Worm (Caenorhabditis elegans) whole organism, young adult: ENCODE results near the gene T20B12.5.

Source experiments
- F33H1.4 ChIP-seq: fragments of 200-800 bp; sonication (Bioruptor generic); IDR thresholded peaks from 2 replicates; pipeline ENCODE4 v1.3.6; 2022; ENCODE audit warnings: missing genetic modification reagents, missing genetic modification characterization, missing compliant biosample characterization
- F37B4.10 ChIP-seq: fragments of 200-800 bp; sonication (Bioruptor generic); IDR thresholded peaks from 2 replicates; pipeline ENCODE4 v1.3.6; 2022; ENCODE audit warnings: missing genetic modification characterization, missing compliant biosample characterization
- K12H6.12 ChIP-seq: fragments of 200-800 bp; sonication (Bioruptor generic); optimal IDR thresholded peaks from 2 replicates; lab custom pipeline; 2018; ENCODE audit warnings: mild to moderate bottlenecking, missing genetic modification characterization, missing compliant biosample characterization
- attf-3 ChIP-seq: fragments of 200-800 bp; sonication (Bioruptor generic); conservative IDR thresholded peaks from 2 replicates; pipeline ENCODE4 v1.3.6; 2022; ENCODE audit warnings: missing genetic modification reagents, missing genetic modification characterization, missing compliant biosample characterization
- bed-2 ChIP-seq: fragments of 200-800 bp; sonication (Bioruptor generic); IDR thresholded peaks from 2 replicates; pipeline ENCODE4 v1.3.6; 2022; ENCODE audit warnings: missing genetic modification reagents, missing genetic modification characterization, missing compliant biosample characterization
- cebp-2 ChIP-seq: fragments of 200-800 bp; sonication (Bioruptor generic); IDR thresholded peaks from 2 replicates; pipeline ENCODE4 v1.3.6; 2022; ENCODE audit warnings: missing genetic modification characterization, missing compliant biosample characterization
- ceh-100 ChIP-seq: fragments of 200-800 bp; sonication (Bioruptor generic); IDR thresholded peaks from 2 replicates; pipeline ENCODE4 v1.3.6; 2022; ENCODE audit warnings: missing genetic modification reagents, missing genetic modification characterization, missing compliant biosample characterization
- ceh-91 ChIP-seq: fragments of 200-800 bp; sonication (Bioruptor generic); IDR thresholded peaks from 2 replicates; pipeline ENCODE4 v1.3.6; 2022; ENCODE audit warnings: missing genetic modification reagents, missing genetic modification characterization, missing compliant biosample characterization
- dpl-1 ChIP-seq: fragments of 150-350 bp; optimal IDR thresholded peaks from 2 replicates; lab custom pipeline; 2014; ENCODE audit warnings: missing biosample characterization, missing genetic modification reagents, missing genetic modification characterization
- lag-1 ChIP-seq: fragments of 200-800 bp; sonication (Bioruptor generic); IDR thresholded peaks from 2 replicates; pipeline ENCODE4 v1.3.6; 2022; ENCODE audit warnings: missing genetic modification reagents, missing genetic modification characterization, missing compliant biosample characterization
- lin-40 ChIP-seq: sonication (generic microtip); optimal IDR thresholded peaks from 2 replicates; lab custom pipeline; 2016; ENCODE audit warnings: missing genetic modification characterization, mild to moderate bottlenecking, missing compliant biosample characterization, missing genotype, missing genetic modification reagents
- pha-4 ChIP-seq: fragments of 150-350 bp; sonication (generic microtip); optimal IDR thresholded peaks from 2 replicates; lab custom pipeline; 2014; ENCODE audit warnings: missing biosample characterization, missing genetic modification reagents, missing genetic modification characterization
- rec-8 ChIP-seq, 2 experiments: sonication (generic microtip); optimal IDR thresholded peaks; 2 replicates each; lab custom pipeline; 2016; ENCODE audit warnings: mild to moderate bottlenecking in 2 of 2, missing genetic modification characterization in 2 of 2, missing genetic modification reagents in 2 of 2, missing genotype in 2 of 2, missing biosample characterization in 1 of 2, missing compliant biosample characterization in 1 of 2, moderate library complexity in 1 of 2
- unc-130 ChIP-seq: sonication (generic microtip); optimal IDR thresholded peaks from 2 replicates; lab custom pipeline; 2016; ENCODE audit warnings: missing genetic modification reagents, missing genetic modification characterization, missing compliant biosample characterization

DNA sequence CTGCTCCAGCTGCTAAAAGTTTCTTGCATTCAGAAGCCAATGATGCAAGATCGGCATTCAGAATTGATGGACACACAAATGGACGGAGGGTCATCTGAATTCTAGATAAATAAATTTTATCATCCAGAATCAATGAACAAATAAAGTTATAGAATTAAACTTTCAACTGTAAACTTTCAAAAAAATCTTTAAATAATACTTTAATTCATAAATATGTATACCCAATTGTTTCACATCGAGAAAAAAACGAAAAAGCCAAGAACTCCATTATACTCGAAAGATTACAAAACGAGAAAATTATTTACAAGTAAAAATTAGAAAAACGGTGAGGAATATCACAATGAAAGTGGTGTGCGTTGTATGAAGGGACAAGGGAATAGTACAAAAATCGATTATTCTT lies 19.9 kb downstream of the T20B12.5 start, which contains the start of gene F08F8.7:
- no peak for TF ChIP-seq ceh-91 (GFP tag; lab: Robert Waterston, UW)
- no peak for TF ChIP-seq F33H1.4 (GFP tag; lab: Robert Waterston, UW)
- no peak for TF ChIP-seq dpl-1
- TF ChIP-seq cebp-2: no peak
- no peak for TF ChIP-seq bed-2 (GFP tag; lab: Robert Waterston, UW)
- no peak for TF ChIP-seq lag-1
- TF ChIP-seq unc-130 (GFP tag; lab: Kevin White, UChicago): no peak
- no peak for TF ChIP-seq F37B4.10 (GFP tag; lab: Robert Waterston, UW)
- TF ChIP-seq pha-4: no peak
- TF ChIP-seq lin-40 (tag; lab: Kevin White, UChicago): no peak
- no peak for TF ChIP-seq ceh-100 (GFP tag; lab: Robert Waterston, UW)
- TF ChIP-seq attf-3: no peak
- no peak for TF ChIP-seq K12H6.12
- no peak for TF ChIP-seq rec-8 (tag; optimal IDR thresholded peaks at IDR 0.05; lab: Kevin White, UChicago)
